Fruit fly (Drosophila melanogaster) whole organism, prepupa: ENCODE data around the gene CG13360.

Experiments used
- Blimp-1 ChIP-seq: fragments of 200-800 bp; sonication (Bioruptor generic); optimal IDR thresholded peaks from 3 replicates; lab custom pipeline; 2017; ENCODE audit warnings: missing biosample characterization, missing genetic modification characterization, mild to moderate bottlenecking, moderate library complexity, missing genetic modification reagents
- CG10631 ChIP-seq: fragments of 200-800 bp; sonication (Bioruptor generic); optimal IDR thresholded peaks from 2 replicates; lab custom pipeline; 2016; ENCODE audit warnings: missing biosample characterization, missing genetic modification characterization
- CG10669 ChIP-seq: fragments of 200-800 bp; sonication (Bioruptor generic); optimal IDR thresholded peaks from 3 replicates; lab custom pipeline; 2018; ENCODE audit warnings: missing biosample characterization, mild to moderate bottlenecking, missing genetic modification characterization, moderate library complexity
- CG11294 ChIP-seq: fragments of 200-800 bp; sonication (Bioruptor generic); IDR thresholded peaks from 2 replicates; pipeline ENCODE4 v1.3.6; 2022; ENCODE audit warnings: missing biosample characterization, missing genetic modification characterization
- CG11762 ChIP-seq: fragments of 200-800 bp; sonication (Bioruptor generic); optimal IDR thresholded peaks from 3 replicates; lab custom pipeline; 2016; ENCODE audit warnings: missing biosample characterization, missing genetic modification characterization; ENCODE audit not compliant: insufficient read depth
- CG11902 ChIP-seq: fragments of 200-800 bp; sonication (Bioruptor generic); optimal IDR thresholded peaks from 3 replicates; lab custom pipeline; 2016; ENCODE audit warnings: missing biosample characterization, missing genetic modification characterization
- CG15336 ChIP-seq: fragments of 200-800 bp; sonication (Bioruptor generic); IDR thresholded peaks from 2 replicates; pipeline ENCODE4 v1.3.6; 2022; ENCODE audit warnings: missing biosample characterization, missing genetic modification characterization
- CG1621 ChIP-seq: fragments of 200-800 bp; sonication (Bioruptor generic); optimal IDR thresholded peaks from 3 replicates; lab custom pipeline; 2018; ENCODE audit warnings: missing biosample characterization, mild to moderate bottlenecking, missing genetic modification characterization
- CG3032 ChIP-seq: fragments of 200-800 bp; optimal IDR thresholded peaks from 2 replicates; lab custom pipeline; 2019; ENCODE audit warnings: missing biosample characterization, mild to moderate bottlenecking, missing genetic modification characterization, moderate library complexity
- CG31627 ChIP-seq: fragments of 200-800 bp; sonication (Bioruptor generic); optimal IDR thresholded peaks from 3 replicates; lab custom pipeline; 2016; ENCODE audit warnings: missing biosample characterization, missing genetic modification characterization
- CG34406 ChIP-seq: fragments of 200-800 bp; sonication (Bioruptor generic); optimal IDR thresholded peaks from 3 replicates; lab custom pipeline; 2016; ENCODE audit warnings: missing biosample characterization, missing genetic modification characterization
- CG3919 ChIP-seq: fragments of 200-800 bp; sonication (Bioruptor generic); optimal IDR thresholded peaks from 3 replicates; lab custom pipeline; 2016; ENCODE audit warnings: missing biosample characterization, missing genetic modification characterization
- CG4318 ChIP-seq: fragments of 200-800 bp; sonication (Bioruptor generic); optimal IDR thresholded peaks from 3 replicates; lab custom pipeline; 2017; ENCODE audit warnings: missing biosample characterization, mild to moderate bottlenecking, missing genetic modification characterization
- CG6163 ChIP-seq: fragments of 200-800 bp; sonication (Bioruptor generic); IDR thresholded peaks from 3 replicates; pipeline ENCODE4 v1.3.6; 2022; ENCODE audit warnings: missing biosample characterization, missing genetic modification characterization
- CG6276 ChIP-seq: fragments of 200-800 bp; sonication (Bioruptor generic); optimal IDR thresholded peaks from 2 replicates; lab custom pipeline; 2017; ENCODE audit warnings: missing biosample characterization, mild to moderate bottlenecking, missing genetic modification characterization
- CG6792 ChIP-seq: fragments of 200-800 bp; sonication (Bioruptor generic); optimal IDR thresholded peaks from 3 replicates; lab custom pipeline; 2016; ENCODE audit warnings: missing biosample characterization, missing genetic modification characterization
- CG6808 ChIP-seq: fragments of 200-800 bp; sonication (Bioruptor generic); optimal IDR thresholded peaks from 3 replicates; lab custom pipeline; 2017; ENCODE audit warnings: missing biosample characterization, missing genetic modification characterization, mild to moderate bottlenecking, moderate library complexity, missing genetic modification reagents
- CG6854 ChIP-seq: fragments of 200-800 bp; sonication (Bioruptor generic); optimal IDR thresholded peaks from 2 replicates; lab custom pipeline; 2017; ENCODE audit warnings: missing biosample characterization, mild to moderate bottlenecking, missing genetic modification characterization
- CG7368 ChIP-seq: fragments of 200-800 bp; sonication (Bioruptor generic); optimal IDR thresholded peaks from 3 replicates; lab custom pipeline; 2016; ENCODE audit warnings: missing biosample characterization, missing genetic modification characterization
- CG8319 ChIP-seq: fragments of 200-800 bp; sonication (Bioruptor generic); optimal IDR thresholded peaks from 3 replicates; lab custom pipeline; 2016; ENCODE audit warnings: missing biosample characterization, missing genetic modification characterization
- Eip78C ChIP-seq: fragments of 200-800 bp; sonication (Bioruptor generic); peaks from one replicate; lab custom pipeline; 2016; ENCODE audit warnings: missing biosample characterization, missing genetic modification characterization
- Eip93F ChIP-seq: fragments of 200-800 bp; sonication (Bioruptor generic); optimal IDR thresholded peaks from 2 replicates; lab custom pipeline; 2016; ENCODE audit warnings: missing biosample characterization, mild to moderate bottlenecking, missing genetic modification characterization
- Ets21C ChIP-seq: fragments of 200-800 bp; sonication (Bioruptor generic); optimal IDR thresholded peaks from 3 replicates; lab custom pipeline; 2016; ENCODE audit warnings: missing biosample characterization, missing genetic modification characterization
- Ets96B ChIP-seq: fragments of 200-800 bp; optimal IDR thresholded peaks from 2 replicates; lab custom pipeline; 2019; ENCODE audit warnings: missing biosample characterization, mild to moderate bottlenecking, missing genetic modification characterization, moderate library complexity
- Hr38 ChIP-seq: sonication (Bioruptor generic); optimal IDR thresholded peaks from 2 replicates; lab custom pipeline; 2016; ENCODE audit warnings: missing biosample characterization, missing genetic modification characterization
- Hr39 ChIP-seq: fragments of 200-800 bp; sonication (Bioruptor generic); optimal IDR thresholded peaks from 2 replicates; lab custom pipeline; 2016; ENCODE audit warnings: missing biosample characterization, missing genetic modification characterization
- Hr4 ChIP-seq: fragments of 200-800 bp; sonication (Bioruptor generic); optimal IDR thresholded peaks from 3 replicates; lab custom pipeline; 2016; ENCODE audit warnings: missing biosample characterization, missing genetic modification characterization
- Lpt ChIP-seq: fragments of 200-800 bp; sonication (Bioruptor generic); optimal IDR thresholded peaks from 3 replicates; lab custom pipeline; 2016; ENCODE audit warnings: missing biosample characterization, missing genetic modification characterization
- OdsH ChIP-seq: fragments of 200-800 bp; sonication (Bioruptor generic); optimal IDR thresholded peaks from 3 replicates; lab custom pipeline; 2016; ENCODE audit warnings: missing biosample characterization, missing genetic modification characterization
- Smox ChIP-seq: fragments of 200-800 bp; sonication (Bioruptor generic); optimal IDR thresholded peaks from 3 replicates; lab custom pipeline; 2016; ENCODE audit warnings: missing biosample characterization, missing genetic modification characterization
- Sox15 ChIP-seq: fragments of 200-800 bp; sonication (Bioruptor generic); optimal IDR thresholded peaks from 3 replicates; lab custom pipeline; 2016; ENCODE audit warnings: missing biosample characterization, missing genetic modification characterization
- acj6 ChIP-seq: fragments of 200-800 bp; sonication (Bioruptor generic); optimal IDR thresholded peaks from 3 replicates; lab custom pipeline; 2016; ENCODE audit warnings: missing biosample characterization, missing genetic modification characterization
- cyc ChIP-seq: fragments of 200-800 bp; sonication (Bioruptor generic); optimal IDR thresholded peaks from 3 replicates; lab custom pipeline; 2016; ENCODE audit warnings: missing biosample characterization, missing genetic modification characterization
- dsx ChIP-seq: fragments of 200-800 bp; optimal IDR thresholded peaks from 3 replicates; lab custom pipeline; 2019; ENCODE audit warnings: missing biosample characterization, mild to moderate bottlenecking, missing genetic modification characterization, moderate library complexity; ENCODE audit not compliant: poor library complexity, severe bottlenecking
- esn ChIP-seq: fragments of 200-800 bp; sonication (Bioruptor generic); optimal IDR thresholded peaks from 2 replicates; lab custom pipeline; 2016; ENCODE audit warnings: missing biosample characterization, mild to moderate bottlenecking, missing genetic modification characterization, moderate library complexity
- fd59A ChIP-seq: fragments of 200-800 bp; sonication (Bioruptor generic); optimal IDR thresholded peaks from 2 replicates; lab custom pipeline; 2017; ENCODE audit warnings: missing biosample characterization, mild to moderate bottlenecking, missing genetic modification characterization, missing genetic modification reagents
- fd85E ChIP-seq: fragments of 200-800 bp; sonication (Bioruptor generic); optimal IDR thresholded peaks from 3 replicates; lab custom pipeline; 2016; ENCODE audit warnings: missing biosample characterization, missing genetic modification characterization
- fkh ChIP-seq: fragments of 200-800 bp; sonication (Bioruptor generic); optimal IDR thresholded peaks from 3 replicates; lab custom pipeline; 2017; ENCODE audit warnings: missing biosample characterization, mild to moderate bottlenecking, missing genetic modification characterization, moderate library complexity
- lz ChIP-seq: fragments of 200-800 bp; sonication (Bioruptor generic); optimal IDR thresholded peaks from 3 replicates; lab custom pipeline; 2016; ENCODE audit warnings: missing biosample characterization, missing genetic modification characterization
- net ChIP-seq: fragments of 200-800 bp; sonication (Bioruptor generic); optimal IDR thresholded peaks from 3 replicates; lab custom pipeline; 2016; ENCODE audit warnings: missing biosample characterization, missing genetic modification characterization
- pdm3 ChIP-seq: fragments of 200-800 bp; sonication (Bioruptor generic); optimal IDR thresholded peaks from 3 replicates; lab custom pipeline; 2016; ENCODE audit warnings: missing biosample characterization, missing genetic modification characterization
- salr ChIP-seq, 2 experiments: fragments of 200-800 bp; sonication (Bioruptor generic); optimal IDR thresholded peaks; 3 replicates each; lab custom pipeline; 2016 to 2018; ENCODE audit warnings: missing biosample characterization in 2 of 2, missing genetic modification characterization in 2 of 2, mild to moderate bottlenecking in 1 of 2
- spab ChIP-seq: fragments of 200-800 bp; sonication (Bioruptor generic); optimal IDR thresholded peaks from 2 replicates; lab custom pipeline; 2017; ENCODE audit warnings: missing biosample characterization, mild to moderate bottlenecking, missing genetic modification characterization, missing genetic modification reagents
- ss ChIP-seq, 2 experiments: fragments of 200-800 bp; sonication (Bioruptor generic); optimal IDR thresholded peaks; 2 replicates in 1 of 2; 3 replicates in 1 of 2; lab custom pipeline; 2017 to 2018; ENCODE audit warnings: mild to moderate bottlenecking in 2 of 2, missing biosample characterization in 2 of 2, missing genetic modification characterization in 2 of 2, moderate library complexity in 1 of 2
- svp ChIP-seq: fragments of 200-800 bp; sonication (Bioruptor generic); peaks from one replicate; lab custom pipeline; 2016; ENCODE audit warnings: missing biosample characterization, missing genetic modification characterization
- topi ChIP-seq: fragments of 200-800 bp; sonication (Bioruptor generic); optimal IDR thresholded peaks from 3 replicates; lab custom pipeline; 2016; ENCODE audit warnings: missing biosample characterization, missing genetic modification characterization
- vri ChIP-seq: fragments of 200-800 bp; sonication (Bioruptor generic); optimal IDR thresholded peaks from 3 replicates; lab custom pipeline; 2016; ENCODE audit warnings: missing biosample characterization, mild to moderate bottlenecking, missing genetic modification characterization

Gene CG13360

DNA sequence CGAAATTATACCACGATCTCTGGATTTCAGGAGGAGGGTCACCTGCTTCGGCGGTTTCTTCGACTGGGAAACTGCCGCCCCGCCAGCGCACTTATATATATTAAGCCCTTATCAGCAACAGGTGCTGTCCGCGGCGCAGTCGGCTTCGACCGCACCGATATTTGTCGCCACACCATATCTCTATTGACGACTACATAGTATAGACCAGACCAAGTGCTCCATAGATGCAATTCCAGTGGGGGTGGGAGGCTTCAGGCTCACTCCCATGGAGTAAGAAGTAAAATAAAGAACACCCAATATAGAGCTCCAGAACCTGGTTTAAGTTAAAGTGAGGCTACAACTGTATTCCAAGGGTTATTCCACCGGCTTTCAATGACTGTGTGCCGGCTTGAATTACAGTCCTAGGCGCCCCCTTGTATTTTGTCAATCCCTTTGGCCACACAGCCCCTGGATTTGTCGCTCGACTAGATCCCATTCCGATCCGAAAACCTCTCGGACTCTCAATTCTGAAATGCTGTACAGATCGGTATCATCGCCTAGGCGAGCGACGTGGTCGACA lies at the start of gene CG13360:
CG13360 (minus strand) TSS at position 51 of the 559 bp plus-strand sequence.
- TF ChIP-seq Eip78C (peak; percentile 33), vri (no peak), lz (GFP tag; lab: Kevin White, UChicago) (peak; percentile 22), pdm3 (GFP tag; lab: Kevin White, UChicago) (no peak), esn (GFP tag; lab: Kevin White, UChicago) (peak; percentile 31), CG1621 (tag; lab: Kevin White, UChicago) (no peak), ss (GFP tag; optimal IDR thresholded peaks at IDR 0.05; lab: Kevin White, UChicago) (no peak), CG15336 (no peak), fkh (GFP tag; lab: Kevin White, UChicago) (no peak), Blimp-1 (GFP tag; lab: Kevin White, UChicago) (no peak), CG10631 (GFP tag; lab: Kevin White, UChicago) (no peak), spab (GFP tag; lab: Kevin White, UChicago) (no peak), CG31627 (GFP tag; lab: Kevin White, UChicago) (peak; percentile 21), svp (GFP tag; lab: Kevin White, UChicago) (peak; percentile 90), CG6808 (GFP tag; lab: Kevin White, UChicago) (no peak), CG11902 (GFP tag; lab: Kevin White, UChicago) (no peak), Ets21C (no peak), CG7368 (no peak), CG6163 (GFP tag; lab: Robert Waterston, UW) (no peak), salr (GFP tag; optimal IDR thresholded peaks at IDR 0.05; lab: Kevin White, UChicago) (no peak), topi (GFP tag; lab: Kevin White, UChicago) (no peak), Hr39 (GFP tag; lab: Kevin White, UChicago) (peak; percentile 56), CG11294 (GFP tag; lab: Robert Waterston, UW) (no peak), cyc (GFP tag; lab: Kevin White, UChicago) (peak; percentile 13)

DNA sequence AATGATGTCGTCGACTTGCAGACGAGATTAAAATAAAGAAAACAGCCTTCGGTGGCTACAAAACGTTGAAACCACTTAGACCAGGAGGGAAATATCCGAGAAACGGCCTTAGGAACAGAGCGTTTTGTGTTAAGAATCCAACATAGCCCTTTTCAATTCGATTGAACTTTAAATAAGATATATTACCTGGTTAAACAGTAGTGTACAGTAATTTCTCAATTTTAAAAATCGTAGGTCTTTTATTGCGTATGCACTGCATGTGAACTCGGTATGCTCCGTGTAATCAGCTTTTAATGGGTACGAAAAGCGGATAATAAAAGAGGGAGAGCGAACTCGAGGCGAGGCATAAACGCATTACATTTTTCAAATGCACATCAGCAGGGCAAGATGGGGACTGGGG lies 48.1 kb upstream of the CG13360 start:
- peak; percentile 24 for TF ChIP-seq OdsH (GFP tag; lab: Kevin White, UChicago)
- peak; percentile 16 for TF ChIP-seq CG6276 (GFP tag; lab: Kevin White, UChicago)
- TF ChIP-seq fkh (GFP tag; lab: Kevin White, UChicago): no peak
- TF ChIP-seq Ets96B (tag; lab: Kevin White, UChicago): no peak
- no peak for TF ChIP-seq CG6792 (GFP tag; lab: Kevin White, UChicago)
- no peak for TF ChIP-seq topi (GFP tag; lab: Kevin White, UChicago)
- no peak for TF ChIP-seq CG3032 (tag; lab: Kevin White, UChicago)
- TF ChIP-seq acj6 (GFP tag; lab: Kevin White, UChicago): no peak
- TF ChIP-seq CG10669 (GFP tag; lab: Kevin White, UChicago): no peak
- TF ChIP-seq CG11294 (GFP tag; lab: Robert Waterston, UW): no peak
- no peak for TF ChIP-seq Ets21C
- no peak for TF ChIP-seq CG11762 (GFP tag; lab: Kevin White, UChicago)
- no peak for TF ChIP-seq CG7368
- TF ChIP-seq CG6854 (GFP tag; lab: Kevin White, UChicago): no peak
- TF ChIP-seq dsx: no peak
- no peak for TF ChIP-seq fd59A
- no peak for TF ChIP-seq CG3919 (GFP tag; lab: Kevin White, UChicago)
- TF ChIP-seq CG1621 (tag; lab: Kevin White, UChicago): no peak
- TF ChIP-seq lz (GFP tag; lab: Kevin White, UChicago): no peak
- peak; percentile 32 for TF ChIP-seq Lpt (GFP tag; lab: Kevin White, UChicago)
- TF ChIP-seq Sox15 (GFP tag; lab: Kevin White, UChicago): no peak
- TF ChIP-seq pdm3 (GFP tag; lab: Kevin White, UChicago): peak; percentile 1
- TF ChIP-seq CG15336: peak; percentile 54
- peak; percentile 62 for TF ChIP-seq Hr4 (GFP tag; lab: Kevin White, UChicago)
- TF ChIP-seq CG4318 (GFP tag; lab: Kevin White, UChicago): peak; percentile 51
- no peak for TF ChIP-seq Smox (GFP tag; lab: Kevin White, UChicago)
- TF ChIP-seq spab (GFP tag; lab: Kevin White, UChicago): no peak
- TF ChIP-seq vri: no peak
- TF ChIP-seq fd85E: no peak
- TF ChIP-seq Blimp-1 (GFP tag; lab: Kevin White, UChicago): no peak
- no peak for TF ChIP-seq CG31627 (GFP tag; lab: Kevin White, UChicago)
- no peak for TF ChIP-seq esn (GFP tag; lab: Kevin White, UChicago)
- TF ChIP-seq Hr39 (GFP tag; lab: Kevin White, UChicago): no peak
- TF ChIP-seq Eip93F (GFP tag; lab: Kevin White, UChicago): no peak
- TF ChIP-seq Hr38 (GFP tag; lab: Kevin White, UChicago): no peak
- no peak for TF ChIP-seq net (GFP tag; lab: Kevin White, UChicago)
- peak; percentile 73 for TF ChIP-seq Eip78C
- TF ChIP-seq CG8319: no peak
- no peak for TF ChIP-seq CG34406 (GFP tag; lab: Kevin White, UChicago)
